Fruit fly (Drosophila melanogaster) S2 (cell line): Measurements from ENCODE around the gene CG45122.

ENCODE experiments used
- CG8478 ChIP-seq: fragments of >200 bp; optimal IDR thresholded peaks from 2 replicates; lab custom pipeline; 2018
- CTCF ChIP-seq, 2 experiments: fragments of >200 bp; optimal IDR thresholded peaks; 2 replicates each; lab custom pipeline; 2018

Gene CG45122

dm6 chr3R:13051942-13052693, 8.2 kb downstream of the CG45122 start, which contains the start of gene pic:
pic (plus strand) TSS chr3R:13052245.
- TF ChIP-seq CG8478 = no peak
- TF ChIP-seq CTCF (optimal IDR thresholded peaks at IDR 0.05; lab: Kevin White, UChicago) = no peak

dm6 chr3R:13056553-13056952, 12.6 kb downstream of the CG45122 start:
- TF ChIP-seq CTCF (optimal IDR thresholded peaks at IDR 0.05; lab: Kevin White, UChicago) (no peak), CG8478 (no peak)

- TF ChIP-seq CTCF (optimal IDR thresholded peaks at IDR 0.05; lab: Kevin White, UChicago) = no peak
- TF ChIP-seq CG8478 = no peak
These were observed 13.3 kb downstream of the CG45122 start, which contains the start of gene sim for dm6 chr3R:13057121-13057805. sim (plus strand) TSS chr3R:13057755.

dm6 chr3R:13063746-13064592, 20.0 kb downstream of the CG45122 start:
- TF ChIP-seq CG8478 (peak; percentile 60), CTCF (optimal IDR thresholded peaks at IDR 0.05; lab: Kevin White, UChicago) (peak in 1 of 2 experiments; percentile 9)

- TF ChIP-seq CTCF (optimal IDR thresholded peaks at IDR 0.05; lab: Kevin White, UChicago) = no peak
- TF ChIP-seq CG8478 = no peak
These were observed 21.3 kb downstream of the CG45122 start for dm6 chr3R:13065180-13065757.

- TF ChIP-seq CTCF (optimal IDR thresholded peaks at IDR 0.05; lab: Kevin White, UChicago) = no peak
- TF ChIP-seq CG8478 = no peak
These were observed 24.1 kb downstream of the CG45122 start for dm6 chr3R:13068022-13068421.

- no peak for TF ChIP-seq CTCF (optimal IDR thresholded peaks at IDR 0.05; lab: Kevin White, UChicago)
- TF ChIP-seq CG8478 = no peak
These were observed 26.2 kb downstream of the CG45122 start for dm6 chr3R:13070011-13070619.

- TF ChIP-seq CG8478 = no peak
- TF ChIP-seq CTCF (optimal IDR thresholded peaks at IDR 0.05; lab: Kevin White, UChicago) = no peak
These were observed 28.1 kb downstream of the CG45122 start for dm6 chr3R:13072052-13072451.

dm6 chr3R:13073174-13073573, 29.2 kb downstream of the CG45122 start:
- TF ChIP-seq CTCF (optimal IDR thresholded peaks at IDR 0.05; lab: Kevin White, UChicago) = no peak
- TF ChIP-seq CG8478 = no peak

- TF ChIP-seq CG8478 = no peak
- TF ChIP-seq CTCF (optimal IDR thresholded peaks at IDR 0.05; lab: Kevin White, UChicago) = peak in 1 of 2 experiments; percentile 33
These were observed 30.6 kb downstream of the CG45122 start for dm6 chr3R:13074588-13074987.

- TF ChIP-seq CG8478 (no peak), CTCF (optimal IDR thresholded peaks at IDR 0.05; lab: Kevin White, UChicago) (no peak)
These were observed 31.8 kb downstream of the CG45122 start for dm6 chr3R:13075728-13076127.

dm6 chr3R:13077262-13077661, 33.3 kb downstream of the CG45122 start:
- peak; percentile 84 to 94 for TF ChIP-seq CTCF (optimal IDR thresholded peaks at IDR 0.05; lab: Kevin White, UChicago)
- no peak for TF ChIP-seq CG8478

- TF ChIP-seq CG8478 (no peak), CTCF (optimal IDR thresholded peaks at IDR 0.05; lab: Kevin White, UChicago) (peak; percentile 95 to 97)
These were observed 34.3 kb downstream of the CG45122 start for dm6 chr3R:13078263-13078662.

dm6 chr3R:13082382-13082781, 38.4 kb downstream of the CG45122 start:
- TF ChIP-seq CTCF (optimal IDR thresholded peaks at IDR 0.05; lab: Kevin White, UChicago) (no peak), CG8478 (no peak)

dm6 chr3R:13085924-13086323, 42.0 kb downstream of the CG45122 start, which contains the start of gene CG43063:
CG43063 (plus strand) TSS chr3R:13086224.
- TF ChIP-seq CTCF (optimal IDR thresholded peaks at IDR 0.05; lab: Kevin White, UChicago) (no peak), CG8478 (no peak)
